Worm (Caenorhabditis elegans) whole organism, L1 larva: ENCODE measurements around the gene rgs-3.

ENCODE experiments used
- C04F5.9 ChIP-seq: sonication (generic microtip); optimal IDR thresholded peaks from 2 replicates; lab custom pipeline; 2016; ENCODE audit warnings: missing genetic modification characterization, missing compliant biosample characterization
- C16A3.4 ChIP-seq: fragments of 150-350 bp; optimal IDR thresholded peaks from 2 replicates; lab custom pipeline; 2014; ENCODE audit warnings: missing biosample characterization, missing genetic modification characterization
- C34B4.2 ChIP-seq: sonication (generic microtip); optimal IDR thresholded peaks from 2 replicates; lab custom pipeline; 2017; ENCODE audit warnings: mild to moderate bottlenecking, missing genetic modification characterization, missing compliant biosample characterization
- Y116A8C.19 ChIP-seq: sonication (generic microtip); optimal IDR thresholded peaks from 2 replicates; lab custom pipeline; 2016; ENCODE audit warnings: missing compliant biosample characterization, missing genetic modification characterization, borderline replicate concordance
- ama-1 ChIP-seq: fragments of 150-350 bp; optimal IDR thresholded peaks from 2 replicates; lab custom pipeline; 2014
- blmp-1 ChIP-seq: fragments of 150-350 bp; optimal IDR thresholded peaks from 2 replicates; lab custom pipeline; 2014; ENCODE audit warnings: missing biosample characterization, missing genetic modification characterization
- ceh-63 ChIP-seq: fragments of 200-800 bp; sonication (Bioruptor generic); optimal IDR thresholded peaks from 2 replicates; lab custom pipeline; 2018; ENCODE audit warnings: mild to moderate bottlenecking, missing genetic modification characterization, missing compliant biosample characterization
- ceh-8 ChIP-seq: fragments of 200-800 bp; sonication (Bioruptor generic); optimal IDR thresholded peaks from 2 replicates; lab custom pipeline; 2018; ENCODE audit warnings: mild to moderate bottlenecking, missing genetic modification characterization, moderate library complexity, missing compliant biosample characterization
- ceh-90 ChIP-seq: sonication (generic microtip); optimal IDR thresholded peaks from 2 replicates; lab custom pipeline; 2016; ENCODE audit warnings: missing genetic modification characterization, missing compliant biosample characterization
- dpl-1 ChIP-seq, 3 experiments: fragments of 150-350 bp in 2 of 3; sonication (generic microtip) in 1 of 3; optimal IDR thresholded peaks; 2 replicates each; lab custom pipeline; 2014 to 2017; ENCODE audit warnings: missing biosample characterization in 3 of 3, missing genetic modification characterization in 3 of 3, missing genetic modification reagents in 3 of 3
- dsc-1 ChIP-seq: sonication (generic microtip); optimal IDR thresholded peaks from 2 replicates; lab custom pipeline; 2016; ENCODE audit warnings: mild to moderate bottlenecking, missing genetic modification characterization, missing compliant biosample characterization
- efl-1 ChIP-seq, 4 experiments: fragments of 150-350 bp; optimal IDR thresholded peaks in 3 of 4; peaks in 1 of 4; 1 replicate in 1 of 4; 2 replicates in 3 of 4; lab custom pipeline; 2014; ENCODE audit warnings: missing biosample characterization in 2 of 4, missing genetic modification characterization in 2 of 4, missing genetic modification reagents in 2 of 4
- elt-2 ChIP-seq: sonication (generic microtip); optimal IDR thresholded peaks from 2 replicates; lab custom pipeline; 2016; ENCODE audit warnings: missing genetic modification characterization, mild to moderate bottlenecking, inconsistent platforms, missing compliant biosample characterization, missing genetic modification reagents
- elt-3 ChIP-seq, 6 experiments: fragments of 150-350 bp in 1 of 6; sonication (generic microtip); optimal IDR thresholded peaks; 2 replicates each; lab custom pipeline; 2017 to 2018; ENCODE audit warnings: missing biosample characterization in 6 of 6, missing genetic modification characterization in 6 of 6, inconsistent platforms in 1 of 6
- ets-5 ChIP-seq: fragments of 200-800 bp; sonication (Bioruptor generic); IDR thresholded peaks from 2 replicates; pipeline ENCODE4 v1.3.6; 2022; ENCODE audit warnings: missing genetic modification characterization, missing compliant biosample characterization
- fkh-4 ChIP-seq: sonication (generic microtip); optimal IDR thresholded peaks from 2 replicates; lab custom pipeline; 2016; ENCODE audit warnings: missing compliant biosample characterization, missing genetic modification characterization, borderline replicate concordance
- fkh-8 ChIP-seq: sonication (generic microtip); optimal IDR thresholded peaks from 2 replicates; lab custom pipeline; 2016; ENCODE audit warnings: mild to moderate bottlenecking, missing genetic modification characterization, missing compliant biosample characterization
- hlh-4 ChIP-seq: sonication (generic microtip); optimal IDR thresholded peaks from 2 replicates; lab custom pipeline; 2016; ENCODE audit warnings: mild to moderate bottlenecking, missing genetic modification characterization, missing compliant biosample characterization
- hpl-2 ChIP-seq: fragments of 150-350 bp; optimal IDR thresholded peaks from 2 replicates; lab custom pipeline; 2014; ENCODE audit warnings: missing biosample characterization, missing genetic modification reagents, missing genetic modification characterization
- isw-1 ChIP-seq: fragments of 200-800 bp; sonication (Bioruptor generic); IDR thresholded peaks from 2 replicates; pipeline ENCODE4 v1.3.6; 2022; ENCODE audit warnings: missing genetic modification characterization, missing compliant biosample characterization
- lin-13 ChIP-seq: fragments of 150-350 bp; optimal IDR thresholded peaks from 2 replicates; lab custom pipeline; 2014; ENCODE audit warnings: missing biosample characterization, missing genetic modification reagents, missing genetic modification characterization
- lin-15B ChIP-seq: fragments of 150-350 bp; sonication (generic microtip); optimal IDR thresholded peaks from 3 replicates; lab custom pipeline; 2014; ENCODE audit warnings: missing biosample characterization, missing genetic modification characterization
- lin-35 ChIP-seq, 2 experiments: fragments of 150-350 bp; optimal IDR thresholded peaks; 2 replicates each; lab custom pipeline; 2014; ENCODE audit warnings: missing biosample characterization in 2 of 2, missing genetic modification characterization in 2 of 2, missing genetic modification reagents in 2 of 2
- lir-3 ChIP-seq: sonication (generic microtip); optimal IDR thresholded peaks from 2 replicates; lab custom pipeline; 2016; ENCODE audit warnings: mild to moderate bottlenecking, missing genetic modification characterization, moderate library complexity, missing compliant biosample characterization; ENCODE audit not compliant: poor library complexity
- lsy-2 ChIP-seq, 2 experiments: fragments of 150-350 bp; optimal IDR thresholded peaks; 2 replicates each; lab custom pipeline; 2014; ENCODE audit warnings: missing biosample characterization in 2 of 2, missing genetic modification characterization in 2 of 2
- mab-9 ChIP-seq: fragments of 200-800 bp; sonication (Bioruptor generic); IDR thresholded peaks from 2 replicates; pipeline ENCODE4 v1.3.6; 2022; ENCODE audit warnings: missing genetic modification reagents, missing genetic modification characterization, missing compliant biosample characterization
- mef-2 ChIP-seq: fragments of 150-350 bp; optimal IDR thresholded peaks from 2 replicates; lab custom pipeline; 2014; ENCODE audit warnings: missing biosample characterization, missing genetic modification characterization
- nhr-12 ChIP-seq: sonication (generic microtip); optimal IDR thresholded peaks from 2 replicates; lab custom pipeline; 2017; ENCODE audit warnings: missing biosample characterization, missing genetic modification characterization
- nhr-19 ChIP-seq: fragments of 200-800 bp; sonication (Bioruptor generic); conservative IDR thresholded peaks from 2 replicates; pipeline ENCODE4 v1.3.6; 2022; ENCODE audit warnings: missing genetic modification characterization, missing compliant biosample characterization
- nhr-20 ChIP-seq: sonication (generic microtip); optimal IDR thresholded peaks from 2 replicates; lab custom pipeline; 2016; ENCODE audit warnings: mild to moderate bottlenecking, missing genetic modification characterization, missing compliant biosample characterization
- nhr-28 ChIP-seq: fragments of 150-350 bp; optimal IDR thresholded peaks from 2 replicates; lab custom pipeline; 2014; ENCODE audit warnings: missing biosample characterization, missing genetic modification characterization
- nhr-47 ChIP-seq: sonication (generic microtip); optimal IDR thresholded peaks from 2 replicates; lab custom pipeline; 2016; ENCODE audit warnings: mild to moderate bottlenecking, missing genetic modification characterization, moderate library complexity, missing compliant biosample characterization
- nhr-71 ChIP-seq: sonication (generic microtip); optimal IDR thresholded peaks from 2 replicates; lab custom pipeline; 2016; ENCODE audit warnings: mild to moderate bottlenecking, missing genetic modification characterization, moderate library complexity, missing compliant biosample characterization
- nhr-76 ChIP-seq: sonication (generic microtip); optimal IDR thresholded peaks from 2 replicates; lab custom pipeline; 2017; ENCODE audit warnings: missing biosample characterization, missing genetic modification characterization
- nhr-77 ChIP-seq: fragments of 150-350 bp; optimal IDR thresholded peaks from 2 replicates; lab custom pipeline; 2014; ENCODE audit warnings: missing biosample characterization, missing genetic modification characterization
- nhr-90 ChIP-seq: sonication (generic microtip); optimal IDR thresholded peaks from 2 replicates; lab custom pipeline; 2016; ENCODE audit warnings: mild to moderate bottlenecking, missing genetic modification characterization, missing compliant biosample characterization; ENCODE audit not compliant: poor library complexity
- pag-3 ChIP-seq: sonication (generic microtip); optimal IDR thresholded peaks from 2 replicates; lab custom pipeline; 2017; ENCODE audit warnings: missing genetic modification characterization, mild to moderate bottlenecking, missing compliant biosample characterization, antibody characterized with exemption, borderline replicate concordance; ENCODE audit not compliant: insufficient read depth
- pax-3 ChIP-seq: fragments of 200-800 bp; sonication (Bioruptor generic); optimal IDR thresholded peaks from 2 replicates; lab custom pipeline; 2018; ENCODE audit warnings: mild to moderate bottlenecking, missing genetic modification characterization, moderate library complexity, missing compliant biosample characterization
- skn-1 ChIP-seq: fragments of 150-350 bp; optimal IDR thresholded peaks from 2 replicates; lab custom pipeline; 2014; ENCODE audit warnings: missing biosample characterization, missing genetic modification characterization
- snu-23 ChIP-seq: sonication (generic microtip); optimal IDR thresholded peaks from 2 replicates; lab custom pipeline; 2016; ENCODE audit warnings: missing genetic modification characterization, missing compliant biosample characterization
- tbx-2 ChIP-seq: sonication (generic microtip); optimal IDR thresholded peaks from 2 replicates; lab custom pipeline; 2016; ENCODE audit warnings: missing genetic modification characterization, missing compliant biosample characterization
- unc-130 ChIP-seq: fragments of 150-350 bp; optimal IDR thresholded peaks from 2 replicates; lab custom pipeline; 2017; ENCODE audit warnings: missing biosample characterization, missing genetic modification characterization, inconsistent platforms
- unc-30 ChIP-seq: sonication (generic microtip); optimal IDR thresholded peaks from 2 replicates; lab custom pipeline; 2017; ENCODE audit warnings: missing biosample characterization, missing genetic modification characterization
- vab-15 ChIP-seq: sonication (generic microtip); optimal IDR thresholded peaks from 2 replicates; lab custom pipeline; 2017; ENCODE audit warnings: missing genotype, mild to moderate bottlenecking, missing genetic modification characterization, missing compliant biosample characterization
- xbp-1 ChIP-seq: sonication (generic microtip); optimal IDR thresholded peaks from 2 replicates; lab custom pipeline; 2016; ENCODE audit warnings: missing genetic modification characterization, missing compliant biosample characterization
- zip-4 ChIP-seq: fragments of 200-800 bp; sonication (Bioruptor generic); optimal IDR thresholded peaks from 2 replicates; lab custom pipeline; 2018; ENCODE audit warnings: mild to moderate bottlenecking, missing genetic modification characterization, moderate library complexity, missing compliant biosample characterization
- ztf-11 ChIP-seq, 2 experiments: sonication (generic microtip); optimal IDR thresholded peaks; 2 replicates each; lab custom pipeline; 2016 to 2017; ENCODE audit warnings: missing genetic modification characterization in 2 of 2, missing biosample characterization in 1 of 2, missing compliant biosample characterization in 1 of 2

The rgs-3 gene

DNA sequence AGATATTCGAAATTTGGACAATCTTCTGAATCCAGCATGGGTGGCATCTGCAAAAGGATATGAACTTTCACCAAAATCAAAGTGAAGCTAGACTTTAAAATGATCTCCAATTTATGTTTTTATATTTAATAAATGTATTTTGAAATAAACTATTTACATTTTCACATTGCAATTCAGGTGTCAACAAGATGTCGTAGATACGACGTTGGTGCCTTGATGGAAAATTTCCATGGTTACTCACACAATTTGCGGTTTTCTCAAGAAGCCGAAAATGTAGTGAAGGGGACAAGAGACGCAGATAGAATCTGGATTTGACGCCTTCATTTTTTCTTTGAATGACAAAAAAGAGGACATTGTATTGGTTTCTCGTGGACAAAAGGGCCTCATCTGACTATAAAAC, at the start of gene rgs-3:
Gene rgs-3 (plus strand): TSS at position 301 of the 400 bp plus-strand sequence.
- no peak for TF ChIP-seq elt-2 (tag; lab: Kevin White, UChicago)

DNA sequence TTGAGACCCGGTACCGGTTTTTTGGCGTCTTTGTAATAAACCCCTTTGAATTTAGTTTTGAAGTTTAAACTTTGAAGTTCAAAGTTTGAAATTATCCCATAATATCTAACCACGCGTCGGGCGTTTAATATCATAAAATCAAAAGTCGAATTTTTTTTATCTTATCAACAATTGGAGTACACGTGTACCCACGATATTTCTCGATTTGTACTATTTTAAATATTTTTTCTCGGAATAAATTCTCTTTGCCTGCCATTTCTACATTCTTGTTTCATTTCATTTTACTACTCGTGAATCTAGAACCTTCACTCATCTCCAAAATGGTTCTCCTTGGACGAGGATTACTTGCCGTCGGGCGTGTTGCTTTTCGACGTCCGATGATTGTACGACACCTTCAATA, 49.5 kb upstream of the rgs-3 start, which contains the start of gene gldc-1:
Gene gldc-1 (plus strand): TSS at position 301 of the 400 bp plus-strand sequence.
- no peak for TF ChIP-seq efl-1 (optimal IDR thresholded peaks at IDR 0.05; lab: Kevin White, UChicago)
- peak in 1 of 2 experiments; percentile 37 for TF ChIP-seq efl-1 (GFP tag; optimal IDR thresholded peaks at IDR 0.05 in 1 of 2; lab: Kevin White, UChicago)
- TF ChIP-seq isw-1 (GFP tag; lab: Robert Waterston, UW), result no peak
- TF ChIP-seq elt-3 (tag; optimal IDR thresholded peaks at IDR 0.05; lab: Kevin White, UChicago), result peak in 1 of 6 experiments; percentile 24
- no peak for TF ChIP-seq skn-1 (tag; lab: Kevin White, UChicago)

DNA sequence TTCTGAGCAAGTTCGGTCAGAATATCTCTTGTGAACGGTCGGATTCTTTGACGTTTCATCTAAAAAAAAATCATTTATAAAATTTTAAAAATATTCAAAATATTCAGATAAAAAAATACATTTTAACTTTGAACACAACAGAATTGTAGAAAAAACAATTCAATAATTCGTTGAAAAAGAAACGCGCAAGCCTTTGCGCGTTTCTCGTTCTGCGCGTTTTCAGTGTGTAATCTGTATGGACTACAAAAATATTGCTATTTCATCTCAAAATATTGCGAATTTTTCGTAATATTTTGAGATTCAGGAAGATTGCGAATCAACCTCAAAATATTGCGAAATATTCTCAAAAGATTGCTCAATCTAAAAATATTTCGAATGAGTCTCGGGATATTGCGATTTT, 43.7 kb upstream of the rgs-3 start, which contains the start of gene R12C12.7:
Gene R12C12.7 (minus strand): TSS at position 59 of the 400 bp plus-strand sequence.
- TF ChIP-seq mab-9, result no peak
- TF ChIP-seq snu-23, result peak; percentile 5
- TF ChIP-seq unc-30 (tag; lab: Kevin White, UChicago), result no peak
- TF ChIP-seq unc-130 (tag; lab: Kevin White, UChicago), result no peak
- TF ChIP-seq C04F5.9, result no peak
- no peak for TF ChIP-seq isw-1 (GFP tag; lab: Robert Waterston, UW)
- TF ChIP-seq pag-3 (tag; lab: Kevin White, UChicago), result no peak
- no peak for TF ChIP-seq nhr-77 (tag; lab: Kevin White, UChicago)
- no peak for TF ChIP-seq lin-13
- no peak for TF ChIP-seq hlh-4 (tag; lab: Kevin White, UChicago)
- no peak for TF ChIP-seq nhr-19
- TF ChIP-seq Y116A8C.19 (tag; lab: Kevin White, UChicago), result no peak
- no peak for TF ChIP-seq tbx-2 (tag; lab: Kevin White, UChicago)
- TF ChIP-seq nhr-12, result no peak
- TF ChIP-seq dsc-1 (tag; lab: Kevin White, UChicago), result no peak
- no peak for TF ChIP-seq ceh-8 (GFP tag; lab: Kevin White, UChicago)
- no peak for TF ChIP-seq pax-3 (tag; lab: Kevin White, UChicago)
- no peak for TF ChIP-seq fkh-8 (tag; lab: Kevin White, UChicago)
- no peak for TF ChIP-seq vab-15 (tag; lab: Kevin White, UChicago)
- TF ChIP-seq nhr-76, result no peak
- peak; percentile 40 for TF ChIP-seq C16A3.4 (tag; lab: Kevin White, UChicago)
- peak; percentile 9 to 55 (median 29) for TF ChIP-seq dpl-1 (GFP tag; optimal IDR thresholded peaks at IDR 0.05; lab: Kevin White, UChicago)
- TF ChIP-seq ama-1 (lab: Kevin White, UChicago), result no peak
- no peak for TF ChIP-seq ceh-63 (GFP tag; lab: Kevin White, UChicago)
- TF ChIP-seq xbp-1 (tag; lab: Kevin White, UChicago), result no peak
- TF ChIP-seq zip-4 (GFP tag; lab: Kevin White, UChicago), result no peak
- TF ChIP-seq nhr-28 (tag; lab: Kevin White, UChicago), result no peak
- TF ChIP-seq nhr-71 (tag; lab: Kevin White, UChicago), result no peak
- TF ChIP-seq ztf-11 (tag; optimal IDR thresholded peaks at IDR 0.05; lab: Kevin White, UChicago), result no peak
- TF ChIP-seq lin-15B, result no peak
- no peak for TF ChIP-seq fkh-4 (tag; lab: Kevin White, UChicago)
- TF ChIP-seq hpl-2, result no peak
- TF ChIP-seq ceh-90, result no peak
- no peak for TF ChIP-seq nhr-47 (tag; lab: Kevin White, UChicago)
- TF ChIP-seq C34B4.2 (tag; lab: Kevin White, UChicago), result no peak
- TF ChIP-seq efl-1 (optimal IDR thresholded peaks at IDR 0.05; lab: Kevin White, UChicago), result peak; percentile 41 to 53
- peak; percentile 17 to 88 for TF ChIP-seq efl-1 (GFP tag; optimal IDR thresholded peaks at IDR 0.05 in 1 of 2; lab: Kevin White, UChicago)
- TF ChIP-seq lin-35 (GFP tag; optimal IDR thresholded peaks at IDR 0.05; lab: Kevin White, UChicago), result peak in 1 of 2 experiments; percentile 66
- TF ChIP-seq nhr-20 (tag; lab: Kevin White, UChicago), result peak; percentile 3
- TF ChIP-seq nhr-90 (tag; lab: Kevin White, UChicago), result no peak
- TF ChIP-seq ets-5 (GFP tag; lab: Robert Waterston, UW), result no peak
- TF ChIP-seq blmp-1 (tag; lab: Kevin White, UChicago), result peak; percentile 17
- no peak for TF ChIP-seq mef-2 (tag; lab: Kevin White, UChicago)
- TF ChIP-seq lsy-2 (tag; optimal IDR thresholded peaks at IDR 0.05; lab: Kevin White, UChicago), result peak in 1 of 2 experiments; percentile 45
- no peak for TF ChIP-seq skn-1 (tag; lab: Kevin White, UChicago)
- no peak for TF ChIP-seq lir-3 (tag; lab: Kevin White, UChicago)
